Worm (Caenorhabditis elegans): Measurements from ENCODE around the gene nxf-1.

nxf-1 gene

ce11 chrV:14405647-14406046 is 9.2 kb downstream of the nxf-1 start:
- TF ChIP-seq lin-14 (GFP tag; optimal IDR thresholded peaks at IDR 0.05): peak; percentile 48
- no peak for TF ChIP-seq nhr-28 (tag; optimal IDR thresholded peaks at IDR 0.05)
- no peak for TF ChIP-seq aly-2 (tag; optimal IDR thresholded peaks at IDR 0.05)
- TF ChIP-seq ceh-8 (GFP tag; optimal IDR thresholded peaks at IDR 0.05): peak; percentile 90
- no peak for TF ChIP-seq egl-13 (tag; optimal IDR thresholded peaks at IDR 0.05)
- peak; percentile 5 for TF ChIP-seq pax-3 (tag; optimal IDR thresholded peaks at IDR 0.05)
- TF ChIP-seq nhr-71 (tag; optimal IDR thresholded peaks at IDR 0.05): peak; percentile 11

- no peak for TF ChIP-seq zag-1 (tag; optimal IDR thresholded peaks at IDR 0.05)
- no peak for TF ChIP-seq nhr-77 (tag; optimal IDR thresholded peaks at IDR 0.05)
- no peak for TF ChIP-seq lin-39 (tag; optimal IDR thresholded peaks at IDR 0.05)
- TF ChIP-seq zip-4 (GFP tag; optimal IDR thresholded peaks at IDR 0.05): no peak
- TF ChIP-seq irx-1 (tag; optimal IDR thresholded peaks at IDR 0.05): no peak
- no peak for TF ChIP-seq dsc-1 (tag; optimal IDR thresholded peaks at IDR 0.05)
- no peak for TF ChIP-seq blmp-1 (tag; optimal IDR thresholded peaks at IDR 0.05)
- no peak for TF ChIP-seq rnt-1 (tag; optimal IDR thresholded peaks at IDR 0.05)
- TF ChIP-seq grh-1 (GFP tag; IDR thresholded peaks at IDR 0.05): no peak
- TF ChIP-seq ceh-88 (GFP tag; IDR thresholded peaks at IDR 0.05): no peak
- TF ChIP-seq efl-3 (GFP tag; optimal IDR thresholded peaks at IDR 0.05): no peak
- TF ChIP-seq fkh-4 (tag; optimal IDR thresholded peaks at IDR 0.05; ENCODE audit: borderline replicate concordance): no peak
- TF ChIP-seq nhr-47 (tag; optimal IDR thresholded peaks at IDR 0.05): no peak
- no peak for TF ChIP-seq ama-1 (optimal IDR thresholded peaks at IDR 0.05)
- TF ChIP-seq swsn-7 (tag; optimal IDR thresholded peaks at IDR 0.05): no peak
Measured at ce11 chrV:14396123-14396669, 18.6 kb downstream of the nxf-1 start.

DNA sequence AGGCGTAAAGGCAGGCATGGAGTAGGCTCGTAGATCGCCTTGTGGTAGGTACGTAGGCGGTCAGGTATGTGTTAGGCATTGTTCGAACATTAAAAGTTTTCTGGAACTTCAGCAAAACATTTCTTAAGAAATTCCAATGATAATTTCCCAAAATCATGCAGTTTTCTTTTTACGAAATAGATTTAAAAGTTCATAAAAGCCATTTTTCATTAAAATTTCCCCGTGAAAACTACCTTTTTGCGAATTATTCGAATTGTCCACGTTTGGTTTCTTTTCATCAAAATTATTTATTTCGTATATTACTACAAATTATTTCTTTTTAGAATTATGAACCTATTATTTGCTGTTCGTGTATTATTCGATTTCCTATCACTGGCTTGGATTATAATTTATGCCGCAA is 20.1 kb downstream of the nxf-1 start, which contains the start of gene C15H11.13:
Gene C15H11.13 (plus strand): TSS at position 301 of the 400 bp plus-strand sequence.
- TF ChIP-seq unc-130 (tag; optimal IDR thresholded peaks at IDR 0.05) (no peak), elt-2 (tag; optimal IDR thresholded peaks at IDR 0.05) (no peak), rnt-1 (tag; optimal IDR thresholded peaks at IDR 0.05) (no peak), ceh-8 (GFP tag; optimal IDR thresholded peaks at IDR 0.05) (no peak), nhr-71 (tag; optimal IDR thresholded peaks at IDR 0.05) (no peak), C16A3.4 (tag; optimal IDR thresholded peaks at IDR 0.05) (no peak), ztf-11 (tag; optimal IDR thresholded peaks at IDR 0.05) (no peak), elt-3 (tag; optimal IDR thresholded peaks at IDR 0.05) (no peak), mef-2 (tag; optimal IDR thresholded peaks at IDR 0.05) (no peak), nhr-237 (tag; optimal IDR thresholded peaks at IDR 0.05) (no peak), nhr-20 (tag; optimal IDR thresholded peaks at IDR 0.05) (no peak), pag-3 (tag; optimal IDR thresholded peaks at IDR 0.05; ENCODE audit: borderline replicate concordance, insufficient read depth) (no peak), blmp-1 (tag; optimal IDR thresholded peaks at IDR 0.05) (no peak), nhr-12 (tag; optimal IDR thresholded peaks at IDR 0.05) (no peak), fkh-8 (tag; optimal IDR thresholded peaks at IDR 0.05) (no peak)

DNA sequence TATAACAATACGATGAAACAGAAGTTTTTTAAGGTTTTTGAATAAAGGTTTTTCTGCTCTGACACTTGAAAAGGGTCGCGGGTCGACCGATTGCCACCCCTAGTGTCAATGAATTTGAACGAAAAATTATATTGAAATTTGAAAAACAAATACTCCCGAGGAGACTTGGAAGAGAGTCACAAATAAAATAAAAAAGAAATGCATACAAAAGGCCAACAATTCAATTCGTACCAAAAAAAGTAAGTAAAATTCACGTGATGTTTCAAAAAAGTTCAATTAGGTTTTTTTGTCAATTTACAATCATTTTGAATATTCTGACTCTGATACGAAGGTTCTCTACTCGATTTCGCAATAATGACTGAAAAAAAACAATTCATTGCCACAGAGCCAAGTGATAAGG is 21.3 kb downstream of the nxf-1 start, which contains the start of gene C15H11.1:
Gene C15H11.1 (plus strand): TSS at position 301 of the 400 bp plus-strand sequence.
- TF ChIP-seq fkh-8 (tag; optimal IDR thresholded peaks at IDR 0.05) (no peak), lin-14 (GFP tag; optimal IDR thresholded peaks at IDR 0.05) (no peak), skn-1 (tag; optimal IDR thresholded peaks at IDR 0.05) (no peak), tlp-1 (tag; optimal IDR thresholded peaks at IDR 0.05) (no peak), swsn-7 (tag; optimal IDR thresholded peaks at IDR 0.05) (no peak), nhr-90 (tag; optimal IDR thresholded peaks at IDR 0.05; ENCODE audit: poor library complexity) (no peak), irx-1 (tag; optimal IDR thresholded peaks at IDR 0.05) (no peak), C04F5.9 (tag; optimal IDR thresholded peaks at IDR 0.05) (no peak), sup-37 (GFP tag; optimal IDR thresholded peaks at IDR 0.05) (no peak), zip-4 (GFP tag; optimal IDR thresholded peaks at IDR 0.05) (no peak), C34B4.2 (tag; optimal IDR thresholded peaks at IDR 0.05) (no peak), hlh-17 (GFP tag; optimal IDR thresholded peaks at IDR 0.05; ENCODE audit: borderline replicate concordance) (no peak), ama-1 (optimal IDR thresholded peaks at IDR 0.05) (no peak), egl-13 (tag; optimal IDR thresholded peaks at IDR 0.05) (no peak), aha-1 (tag; optimal IDR thresholded peaks at IDR 0.05) (no peak), nhr-85 (tag) (no peak), unc-130 (tag; optimal IDR thresholded peaks at IDR 0.05) (no peak), mep-1 (tag; optimal IDR thresholded peaks at IDR 0.05) (no peak), lin-13 (GFP tag; optimal IDR thresholded peaks at IDR 0.05) (no peak)

All from whole organism, L1 larva.